Worm (Caenorhabditis elegans): ENCODE measurements around the gene btb-4.

DNA sequence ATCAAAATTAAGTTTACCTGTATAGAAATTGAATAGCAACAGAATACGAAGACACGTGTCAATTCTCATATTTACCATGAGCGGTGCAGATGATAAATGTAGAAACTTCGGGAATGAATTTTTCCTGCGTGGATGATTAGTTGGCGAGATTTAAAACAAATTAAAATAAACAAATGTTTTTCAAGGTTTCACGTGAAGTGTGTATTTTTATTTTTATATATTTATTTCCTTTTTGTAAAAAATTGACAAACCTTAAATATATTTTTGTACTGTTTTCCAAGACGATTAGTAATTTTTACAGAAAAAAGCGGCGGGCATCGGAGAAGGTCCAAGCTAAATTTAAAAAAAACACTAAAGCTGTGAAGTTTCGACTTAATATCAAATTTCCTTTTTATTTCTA, 43.4 kb downstream of the btb-4 start, which contains the start of gene F07E5.8:
- TF ChIP-seq ztf-22 (GFP tag; optimal IDR thresholded peaks at IDR 0.05) (no peak), Y95B8A.8 (GFP tag; IDR thresholded peaks at IDR 0.05) (no peak), ama-1 (optimal IDR thresholded peaks at IDR 0.05) (no peak), ama-1 (GFP tag; optimal IDR thresholded peaks at IDR 0.05) (no peak), repo-1 (tag; optimal IDR thresholded peaks at IDR 0.05) (no peak), ceh-58 (GFP tag; IDR thresholded peaks at IDR 0.05) (no peak), rec-8 (tag; optimal IDR thresholded peaks at IDR 0.05) (no peak), hmg-20 (GFP tag; IDR thresholded peaks at IDR 0.05) (no peak), Y53G8AR.9 (GFP tag; conservative IDR thresholded peaks at IDR 0.05) (no peak)
